Worm (Caenorhabditis elegans) whole organism, L4 larva: Measurements from ENCODE around the gene molo-1.

ENCODE experiments used
- aly-2 ChIP-seq: sonication (generic microtip); optimal IDR thresholded peaks from 2 replicates; lab custom pipeline; 2018; ENCODE audit warnings: missing biosample characterization, missing genetic modification characterization
- mdl-1 ChIP-seq, 2 experiments: fragments of 150-350 bp in 1 of 2; sonication (generic microtip) in 1 of 2; optimal IDR thresholded peaks; 2 replicates each; lab custom pipeline; 2014 to 2017; ENCODE audit warnings: missing biosample characterization in 2 of 2, missing genetic modification characterization in 2 of 2

DNA sequence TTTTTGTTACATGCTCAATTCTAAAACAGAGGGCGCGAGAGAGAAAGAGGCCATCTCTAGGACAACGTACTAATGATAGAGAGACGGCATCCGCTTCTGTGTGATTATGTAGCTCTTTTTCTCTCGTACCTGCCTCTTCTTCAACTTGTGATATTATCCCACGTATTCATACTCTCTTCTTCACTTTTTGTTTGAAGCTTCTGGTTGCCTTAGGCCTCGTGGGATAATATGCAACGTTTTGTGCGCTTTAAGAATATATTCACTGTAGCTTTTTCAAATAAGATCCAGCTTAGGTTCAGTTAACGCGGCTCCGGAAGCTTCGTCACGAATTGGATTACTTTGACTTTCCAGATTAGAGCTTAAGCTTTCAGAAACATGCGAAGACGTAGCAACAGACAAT, 9.0 kb downstream of the molo-1 start, which contains the start of the genes F56D2.8 and uev-2:
- no peak for TF ChIP-seq aly-2 (tag; lab: Kevin White, UChicago)
- TF ChIP-seq mdl-1 (tag; optimal IDR thresholded peaks at IDR 0.05; lab: Kevin White, UChicago): no peak
